Worm (Caenorhabditis elegans) whole organism, L1 larva: Measurements from ENCODE around the gene asp-16.

Source experiments
- C04F5.9 ChIP-seq: sonication (generic microtip); optimal IDR thresholded peaks from 2 replicates; lab custom pipeline; 2016; ENCODE audit warnings: missing genetic modification characterization, missing compliant biosample characterization
- C34B4.2 ChIP-seq: sonication (generic microtip); optimal IDR thresholded peaks from 2 replicates; lab custom pipeline; 2017; ENCODE audit warnings: mild to moderate bottlenecking, missing genetic modification characterization, missing compliant biosample characterization
- F16B12.6 ChIP-seq: fragments of 150-350 bp; optimal IDR thresholded peaks from 2 replicates; lab custom pipeline; 2014; ENCODE audit warnings: missing biosample characterization, missing genetic modification characterization
- blmp-1 ChIP-seq: fragments of 150-350 bp; optimal IDR thresholded peaks from 2 replicates; lab custom pipeline; 2014; ENCODE audit warnings: missing biosample characterization, missing genetic modification characterization
- ceh-82 ChIP-seq, 3 experiments: fragments of 150-350 bp in 1 of 3; sonication (generic microtip) in 2 of 3; optimal IDR thresholded peaks; 2 replicates each; lab custom pipeline; 2014 to 2017; ENCODE audit warnings: missing biosample characterization in 3 of 3, missing genetic modification characterization in 3 of 3
- ces-1 ChIP-seq: fragments of 150-350 bp; optimal IDR thresholded peaks from 2 replicates; lab custom pipeline; 2014; ENCODE audit warnings: missing biosample characterization, missing genetic modification reagents, missing genetic modification characterization
- efl-1 ChIP-seq, 4 experiments: fragments of 150-350 bp; optimal IDR thresholded peaks in 3 of 4; peaks in 1 of 4; 1 replicate in 1 of 4; 2 replicates in 3 of 4; lab custom pipeline; 2014; ENCODE audit warnings: missing biosample characterization in 2 of 4, missing genetic modification characterization in 2 of 4, missing genetic modification reagents in 2 of 4
- elt-2 ChIP-seq: sonication (generic microtip); optimal IDR thresholded peaks from 2 replicates; lab custom pipeline; 2016; ENCODE audit warnings: missing genetic modification characterization, mild to moderate bottlenecking, inconsistent platforms, missing compliant biosample characterization, missing genetic modification reagents
- elt-3 ChIP-seq, 6 experiments: fragments of 150-350 bp in 1 of 6; sonication (generic microtip); optimal IDR thresholded peaks; 2 replicates each; lab custom pipeline; 2017 to 2018; ENCODE audit warnings: missing biosample characterization in 6 of 6, missing genetic modification characterization in 6 of 6, inconsistent platforms in 1 of 6
- hlh-17 ChIP-seq: fragments of 200-800 bp; sonication (Bioruptor generic); optimal IDR thresholded peaks from 2 replicates; lab custom pipeline; 2018; ENCODE audit warnings: missing genetic modification characterization, mild to moderate bottlenecking, missing compliant biosample characterization, moderate library complexity, borderline replicate concordance
- hpl-2 ChIP-seq: fragments of 150-350 bp; optimal IDR thresholded peaks from 2 replicates; lab custom pipeline; 2014; ENCODE audit warnings: missing biosample characterization, missing genetic modification reagents, missing genetic modification characterization
- isw-1 ChIP-seq: fragments of 200-800 bp; sonication (Bioruptor generic); IDR thresholded peaks from 2 replicates; pipeline ENCODE4 v1.3.6; 2022; ENCODE audit warnings: missing genetic modification characterization, missing compliant biosample characterization
- jun-1 ChIP-seq: fragments of 150-350 bp; optimal IDR thresholded peaks from 2 replicates; lab custom pipeline; 2014; ENCODE audit warnings: missing biosample characterization, missing genetic modification reagents, missing genetic modification characterization
- lin-14 ChIP-seq: fragments of 200-800 bp; sonication (Bioruptor generic); optimal IDR thresholded peaks from 2 replicates; lab custom pipeline; 2018; ENCODE audit warnings: mild to moderate bottlenecking, missing genetic modification characterization, moderate library complexity, missing compliant biosample characterization
- lin-35 ChIP-seq, 2 experiments: fragments of 150-350 bp; optimal IDR thresholded peaks; 2 replicates each; lab custom pipeline; 2014; ENCODE audit warnings: missing biosample characterization in 2 of 2, missing genetic modification characterization in 2 of 2, missing genetic modification reagents in 2 of 2
- lin-39 ChIP-seq: fragments of 150-350 bp; optimal IDR thresholded peaks from 2 replicates; lab custom pipeline; 2014; ENCODE audit warnings: missing biosample characterization, missing genetic modification reagents, missing genetic modification characterization
- mep-1 ChIP-seq: fragments of 150-350 bp; optimal IDR thresholded peaks from 2 replicates; lab custom pipeline; 2014; ENCODE audit warnings: missing biosample characterization, missing genetic modification characterization
- nhr-19 ChIP-seq: fragments of 200-800 bp; sonication (Bioruptor generic); conservative IDR thresholded peaks from 2 replicates; pipeline ENCODE4 v1.3.6; 2022; ENCODE audit warnings: missing genetic modification characterization, missing compliant biosample characterization
- nhr-20 ChIP-seq: sonication (generic microtip); optimal IDR thresholded peaks from 2 replicates; lab custom pipeline; 2016; ENCODE audit warnings: mild to moderate bottlenecking, missing genetic modification characterization, missing compliant biosample characterization
- nhr-28 ChIP-seq: fragments of 150-350 bp; optimal IDR thresholded peaks from 2 replicates; lab custom pipeline; 2014; ENCODE audit warnings: missing biosample characterization, missing genetic modification characterization
- nhr-71 ChIP-seq: sonication (generic microtip); optimal IDR thresholded peaks from 2 replicates; lab custom pipeline; 2016; ENCODE audit warnings: mild to moderate bottlenecking, missing genetic modification characterization, moderate library complexity, missing compliant biosample characterization
- nhr-90 ChIP-seq: sonication (generic microtip); optimal IDR thresholded peaks from 2 replicates; lab custom pipeline; 2016; ENCODE audit warnings: mild to moderate bottlenecking, missing genetic modification characterization, missing compliant biosample characterization; ENCODE audit not compliant: poor library complexity
- pag-3 ChIP-seq: sonication (generic microtip); optimal IDR thresholded peaks from 2 replicates; lab custom pipeline; 2017; ENCODE audit warnings: missing genetic modification characterization, mild to moderate bottlenecking, missing compliant biosample characterization, antibody characterized with exemption, borderline replicate concordance; ENCODE audit not compliant: insufficient read depth
- pax-3 ChIP-seq: fragments of 200-800 bp; sonication (Bioruptor generic); optimal IDR thresholded peaks from 2 replicates; lab custom pipeline; 2018; ENCODE audit warnings: mild to moderate bottlenecking, missing genetic modification characterization, moderate library complexity, missing compliant biosample characterization
- pqm-1 ChIP-seq: sonication (generic microtip); optimal IDR thresholded peaks from 3 replicates; lab custom pipeline; 2017; ENCODE audit warnings: missing biosample characterization, missing genetic modification characterization
- sup-37 ChIP-seq: fragments of 200-800 bp; sonication (Bioruptor generic); optimal IDR thresholded peaks from 2 replicates; lab custom pipeline; 2018; ENCODE audit warnings: mild to moderate bottlenecking, missing genetic modification characterization, missing compliant biosample characterization
- xbp-1 ChIP-seq: sonication (generic microtip); optimal IDR thresholded peaks from 2 replicates; lab custom pipeline; 2016; ENCODE audit warnings: missing genetic modification characterization, missing compliant biosample characterization
- zag-1 ChIP-seq: fragments of 150-350 bp; optimal IDR thresholded peaks from 2 replicates; lab custom pipeline; 2014; ENCODE audit warnings: missing biosample characterization, missing genetic modification characterization

asp-16 gene

DNA sequence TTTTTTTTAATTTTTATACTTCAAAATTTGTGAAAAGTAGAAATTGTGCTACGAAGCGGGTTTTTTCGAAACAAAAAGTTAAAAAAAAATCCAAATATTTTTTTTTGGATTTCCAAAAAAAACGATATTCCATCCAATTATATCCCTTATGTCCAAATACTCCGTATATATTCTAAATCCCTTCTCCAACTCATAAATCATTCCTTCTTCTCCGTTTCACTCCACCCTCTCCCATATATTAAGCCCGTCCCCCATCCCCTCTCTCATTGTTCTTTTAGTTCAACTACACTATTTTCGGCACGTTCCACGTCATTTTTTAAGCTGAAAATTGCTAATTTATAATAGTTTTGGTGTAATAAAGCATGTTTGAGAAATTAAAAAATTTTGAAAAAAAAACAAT is 15.2 kb upstream of the asp-16 start:
- TF ChIP-seq isw-1 (no peak), efl-1 (optimal IDR thresholded peaks at IDR 0.05; lab: Kevin White, UChicago) (no peak), efl-1 (GFP tag; optimal IDR thresholded peaks at IDR 0.05 in 1 of 2; lab: Kevin White, UChicago) (peak in 1 of 2 experiments; percentile 61)

DNA sequence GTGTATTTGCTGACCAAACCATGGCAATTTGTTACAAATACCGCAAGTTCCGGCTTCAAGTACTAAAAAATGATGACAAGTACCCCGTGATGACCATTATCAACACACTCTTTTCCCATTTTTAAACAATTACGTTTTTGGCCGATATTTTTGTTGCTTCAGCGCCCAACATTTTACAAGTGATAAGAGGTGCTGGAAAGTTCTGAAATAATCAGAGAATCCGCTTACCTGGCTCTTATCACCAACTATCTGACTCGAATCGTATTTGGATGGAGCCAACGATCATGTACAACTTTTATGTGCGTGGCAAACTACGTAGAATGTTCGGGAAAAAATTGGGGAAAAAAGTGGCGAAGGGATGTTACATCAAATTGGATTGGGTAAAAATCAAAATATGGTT is 10.9 kb upstream of the asp-16 start:
- peak in 1 of 2 experiments; percentile 22 for TF ChIP-seq lin-35 (GFP tag; optimal IDR thresholded peaks at IDR 0.05; lab: Kevin White, UChicago)
- no peak for TF ChIP-seq efl-1 (optimal IDR thresholded peaks at IDR 0.05; lab: Kevin White, UChicago)
- peak in 1 of 2 experiments; percentile 56 for TF ChIP-seq efl-1 (GFP tag; optimal IDR thresholded peaks at IDR 0.05 in 1 of 2; lab: Kevin White, UChicago)
- no peak for TF ChIP-seq mep-1 (tag; lab: Kevin White, UChicago)
- no peak for TF ChIP-seq lin-14
- peak; percentile 33 for TF ChIP-seq pax-3 (tag; lab: Kevin White, UChicago)
- peak; percentile 10 for TF ChIP-seq nhr-71 (tag; lab: Kevin White, UChicago)
- no peak for TF ChIP-seq nhr-19 (GFP tag; lab: Robert Waterston, UW)
- peak; percentile 48 for TF ChIP-seq hpl-2 (GFP tag; lab: Kevin White, UChicago)
- no peak for TF ChIP-seq C34B4.2 (tag; lab: Kevin White, UChicago)
- TF ChIP-seq jun-1 (tag; lab: Kevin White, UChicago) = peak; percentile 22
- peak; percentile 96 for TF ChIP-seq elt-2 (tag; lab: Kevin White, UChicago)
- peak; percentile 14 for TF ChIP-seq nhr-90
- TF ChIP-seq nhr-20 (tag; lab: Kevin White, UChicago) = peak; percentile 5

DNA sequence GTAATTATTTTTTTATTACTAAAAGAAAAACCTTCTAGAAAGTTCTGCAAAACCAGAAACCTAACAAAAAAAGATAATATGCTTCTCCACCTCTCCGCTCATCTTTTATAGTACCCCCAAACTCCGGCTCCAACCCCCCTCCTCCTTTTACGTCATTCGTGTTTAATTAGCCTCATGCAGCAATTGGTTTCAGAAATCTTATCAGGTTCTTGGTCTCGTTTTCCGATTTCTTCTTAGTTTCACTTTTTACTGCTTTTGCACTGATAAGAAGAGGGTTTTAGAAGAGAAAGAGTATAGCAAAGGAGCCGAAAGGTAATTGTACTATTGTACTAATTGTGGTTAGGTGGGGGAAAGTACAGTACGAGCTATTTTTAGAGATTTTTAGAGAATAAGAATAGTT is 9.0 kb upstream of the asp-16 start:
- no peak for TF ChIP-seq lin-14
- no peak for TF ChIP-seq ceh-82 (tag; optimal IDR thresholded peaks at IDR 0.05; lab: Kevin White, UChicago)
- TF ChIP-seq blmp-1 (tag; lab: Kevin White, UChicago) = no peak
- no peak for TF ChIP-seq jun-1 (tag; lab: Kevin White, UChicago)
- TF ChIP-seq xbp-1 (tag; lab: Kevin White, UChicago) = no peak
- no peak for TF ChIP-seq nhr-20 (tag; lab: Kevin White, UChicago)
- TF ChIP-seq lin-35 (GFP tag; optimal IDR thresholded peaks at IDR 0.05; lab: Kevin White, UChicago) = peak in 1 of 2 experiments; percentile 35
- peak; percentile 56 for TF ChIP-seq pqm-1 (tag; lab: Kevin White, UChicago)
- no peak for TF ChIP-seq nhr-71 (tag; lab: Kevin White, UChicago)
- no peak for TF ChIP-seq elt-3 (tag; optimal IDR thresholded peaks at IDR 0.05; lab: Kevin White, UChicago)
- TF ChIP-seq lin-39 = no peak
- no peak for TF ChIP-seq ces-1 (GFP tag; lab: Kevin White, UChicago)
- no peak for TF ChIP-seq pag-3 (tag; lab: Kevin White, UChicago)
- TF ChIP-seq elt-2 (tag; lab: Kevin White, UChicago) = peak; percentile 81
- TF ChIP-seq F16B12.6 (tag; lab: Kevin White, UChicago) = no peak
- TF ChIP-seq sup-37 (GFP tag; lab: Kevin White, UChicago) = no peak
- peak; percentile 20 for TF ChIP-seq nhr-90
- no peak for TF ChIP-seq efl-1 (optimal IDR thresholded peaks at IDR 0.05; lab: Kevin White, UChicago)
- TF ChIP-seq efl-1 (GFP tag; optimal IDR thresholded peaks at IDR 0.05 in 1 of 2; lab: Kevin White, UChicago) = peak in 1 of 2 experiments; percentile 15

- no peak for TF ChIP-seq hlh-17 (GFP tag; lab: Kevin White, UChicago)
- TF ChIP-seq zag-1 (tag; lab: Kevin White, UChicago) = no peak
- no peak for TF ChIP-seq nhr-28 (tag; lab: Kevin White, UChicago)
- no peak for TF ChIP-seq hpl-2 (GFP tag; lab: Kevin White, UChicago)
- TF ChIP-seq C04F5.9 (tag; lab: Kevin White, UChicago) = no peak
- no peak for TF ChIP-seq efl-1 (optimal IDR thresholded peaks at IDR 0.05; lab: Kevin White, UChicago)
- peak in 1 of 2 experiments; percentile 16 for TF ChIP-seq efl-1 (GFP tag; optimal IDR thresholded peaks at IDR 0.05 in 1 of 2; lab: Kevin White, UChicago)
- TF ChIP-seq, all 84 proteins: peak for 1
Observed at ce11 chrV:19050888-19051287, 8.5 kb upstream of the asp-16 start.

DNA sequence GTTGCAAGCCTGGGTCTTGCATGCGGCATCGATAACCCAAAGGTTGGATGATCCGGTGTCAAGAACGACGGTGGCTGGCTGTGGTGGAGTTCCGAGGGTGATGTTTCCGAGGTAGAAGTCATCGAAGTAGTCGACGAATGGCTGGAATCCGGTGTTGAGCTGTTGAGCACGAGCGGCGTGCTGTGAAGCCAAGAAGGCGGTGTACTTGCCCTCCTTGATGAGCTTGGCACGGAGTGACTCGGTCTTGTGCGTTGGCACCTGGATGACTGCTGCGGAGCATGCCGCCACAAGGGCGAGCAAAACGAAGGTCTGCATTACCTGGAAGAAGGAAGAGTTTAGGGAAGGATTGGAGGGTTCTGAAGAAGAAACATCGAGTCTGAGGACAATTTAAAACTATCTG is 8.0 kb upstream of the asp-16 start, which contains the start of gene asp-1:
TSS of gene asp-1 (minus strand) at position 315 of the 400 bp plus-strand sequence.
- peak in 1 of 2 experiments; percentile 7 for TF ChIP-seq lin-35 (GFP tag; optimal IDR thresholded peaks at IDR 0.05; lab: Kevin White, UChicago)
- TF ChIP-seq pag-3 (tag; lab: Kevin White, UChicago) = no peak
- no peak for TF ChIP-seq efl-1 (optimal IDR thresholded peaks at IDR 0.05; lab: Kevin White, UChicago)
- peak in 1 of 2 experiments; percentile 56 for TF ChIP-seq efl-1 (GFP tag; optimal IDR thresholded peaks at IDR 0.05 in 1 of 2; lab: Kevin White, UChicago)
